Fruit fly (Drosophila melanogaster): ENCODE results near the gene CG18599.

Gene CG18599

dm6 chr3R:18220211-18220749 is 47.3 kb upstream of the CG18599 start, which contains the start of the genes CG7988 and CG7183 (continued):
- peak; percentile 94 for TF ChIP-seq gt (GFP tag; IDR thresholded peaks at IDR 0.05)
- peak; percentile 95 for TF ChIP-seq cas (GFP tag; IDR thresholded peaks at IDR 0.05)
- peak; percentile 97 for TF ChIP-seq chm (GFP tag; IDR thresholded peaks at IDR 0.05)
- TF ChIP-seq CG5245 (GFP tag; optimal IDR thresholded peaks at IDR 0.05) = peak; percentile 94
- peak; percentile 86 for TF ChIP-seq Adf1 (GFP tag; IDR thresholded peaks at IDR 0.05)
- peak; percentile 76 for TF ChIP-seq CG1792 (GFP tag; optimal IDR thresholded peaks at IDR 0.05)
- TF ChIP-seq CG15696 (tag; optimal IDR thresholded peaks at IDR 0.05) = peak; percentile 97
- peak; percentile 97 for TF ChIP-seq Bteb2 (GFP tag; optimal IDR thresholded peaks at IDR 0.05)
- no peak for TF ChIP-seq D (optimal IDR thresholded peaks at IDR 0.05)
- peak; percentile 94 for TF ChIP-seq D (GFP tag; optimal IDR thresholded peaks at IDR 0.05)
- peak; percentile 88 for TF ChIP-seq Antp (GFP tag; optimal IDR thresholded peaks at IDR 0.05)
- peak; percentile 92 for TF ChIP-seq GATAe (GFP tag; conservative IDR thresholded peaks at IDR 0.05)
- TF ChIP-seq CG11696 (GFP tag; IDR thresholded peaks at IDR 0.05) = peak; percentile 93
- TF ChIP-seq CG17802 (tag; optimal IDR thresholded peaks at IDR 0.05) = peak; percentile 86
- TF ChIP-seq Dp (GFP tag; optimal IDR thresholded peaks at IDR 0.05) = peak; percentile 22
- TF ChIP-seq Hey (tag; optimal IDR thresholded peaks at IDR 0.05) = no peak
- peak; percentile 98 for TF ChIP-seq Fer3 (tag; optimal IDR thresholded peaks at IDR 0.05)
- peak; percentile 92 for TF ChIP-seq YL-1 (GFP tag; optimal IDR thresholded peaks at IDR 0.05)
- peak; percentile 97 for TF ChIP-seq CG10959 (GFP tag; IDR thresholded peaks at IDR 0.05)
- TF ChIP-seq pros (GFP tag; optimal IDR thresholded peaks at IDR 0.05) = peak; percentile 47
- TF ChIP-seq CG2202 (tag; optimal IDR thresholded peaks at IDR 0.05) = peak; percentile 96
- peak; percentile 98 for TF ChIP-seq CG13775 (GFP tag; optimal IDR thresholded peaks at IDR 0.05)
- TF ChIP-seq Jarid2 (GFP tag; optimal IDR thresholded peaks at IDR 0.05) = peak; percentile 77
- peak; percentile 96 for TF ChIP-seq chn (GFP tag; optimal IDR thresholded peaks at IDR 0.05)
- peak; percentile 92 for TF ChIP-seq Dad (GFP tag; optimal IDR thresholded peaks at IDR 0.05)
- TF ChIP-seq CG8359 (GFP tag; optimal IDR thresholded peaks at IDR 0.05; ENCODE audit: borderline replicate concordance) = peak; percentile 80
- TF ChIP-seq CkIIα-i1 (GFP tag; IDR thresholded peaks at IDR 0.05) = peak; percentile 67
- TF ChIP-seq Mrtf (GFP tag; IDR thresholded peaks at IDR 0.05) = peak; percentile 97
- peak; percentile 91 for TF ChIP-seq jing (GFP tag; optimal IDR thresholded peaks at IDR 0.05)
- TF ChIP-seq CG6654 (GFP tag; optimal IDR thresholded peaks at IDR 0.05) = peak; percentile 74
- TF ChIP-seq slbo (GFP tag; IDR thresholded peaks at IDR 0.05) = peak; percentile 99
- no peak for TF ChIP-seq lov (optimal IDR thresholded peaks at IDR 0.05)
- peak; percentile 95 for TF ChIP-seq lov (GFP tag; IDR thresholded peaks at IDR 0.05)
- peak; percentile 87 for TF ChIP-seq CG6765 (GFP tag; optimal IDR thresholded peaks at IDR 0.05)
- TF ChIP-seq Hmx (GFP tag; optimal IDR thresholded peaks at IDR 0.05) = peak; percentile 95
- TF ChIP-seq al (GFP tag; IDR thresholded peaks at IDR 0.05) = peak; percentile 98
- peak; percentile 96 for TF ChIP-seq seq (GFP tag; IDR thresholded peaks at IDR 0.05)
- TF ChIP-seq ap (GFP tag; IDR thresholded peaks at IDR 0.05) = peak; percentile 98
- TF ChIP-seq CG15601 (tag; optimal IDR thresholded peaks at IDR 0.05) = peak; percentile 98
- TF ChIP-seq sug (tag; optimal IDR thresholded peaks at IDR 0.05) = peak; percentile 96
- TF ChIP-seq row (GFP tag; IDR thresholded peaks at IDR 0.05) = peak; percentile 100
- TF ChIP-seq cwo (GFP tag; optimal IDR thresholded peaks at IDR 0.05) = peak; percentile 90
- TF ChIP-seq ewg (GFP tag; optimal IDR thresholded peaks at IDR 0.05) = peak; percentile 95
- TF ChIP-seq CG11504 (tag; optimal IDR thresholded peaks at IDR 0.05) = peak; percentile 97
- peak; percentile 82 for TF ChIP-seq CG15073 (GFP tag; optimal IDR thresholded peaks at IDR 0.05)
- TF ChIP-seq CG17359 (tag; optimal IDR thresholded peaks at IDR 0.05) = peak; percentile 98
- peak; percentile 96 for TF ChIP-seq CG18476 (GFP tag; optimal IDR thresholded peaks at IDR 0.05)
- peak; percentile 95 for TF ChIP-seq jigr1 (GFP tag; IDR thresholded peaks at IDR 0.05)
- TF ChIP-seq wor (GFP tag; IDR thresholded peaks at IDR 0.05) = peak; percentile 97
- peak; percentile 89 for TF ChIP-seq eyg (GFP tag; optimal IDR thresholded peaks at IDR 0.05)
- TF ChIP-seq Hsf (GFP tag; optimal IDR thresholded peaks at IDR 0.05) = peak; percentile 98

All from whole organism, embryonic.